Worm (Caenorhabditis elegans) whole organism, young adult: ENCODE results near the gene str-28.

Source experiments
- C06A6.2 ChIP-seq: fragments of 200-800 bp; sonication (Bioruptor generic); conservative IDR thresholded peaks from 2 replicates; pipeline ENCODE4 v1.3.6; 2022; ENCODE audit warnings: missing genetic modification characterization, missing compliant biosample characterization
- C17E4.6 ChIP-seq: fragments of 200-800 bp; sonication (Bioruptor generic); IDR thresholded peaks from 2 replicates; pipeline ENCODE4 v1.3.6; 2022; ENCODE audit warnings: missing genetic modification reagents, missing genetic modification characterization, missing compliant biosample characterization
- D2030.7 ChIP-seq: fragments of 200-800 bp; sonication (Bioruptor generic); IDR thresholded peaks from 2 replicates; pipeline ENCODE4 v1.3.6; 2022; ENCODE audit warnings: missing genetic modification reagents, missing genetic modification characterization, missing compliant biosample characterization
- F10E7.11 ChIP-seq: sonication (generic microtip); optimal IDR thresholded peaks from 2 replicates; lab custom pipeline; 2017; ENCODE audit warnings: mild to moderate bottlenecking, missing genetic modification characterization, moderate library complexity, missing compliant biosample characterization
- F22D6.2 ChIP-seq: sonication (generic microtip); optimal IDR thresholded peaks from 2 replicates; lab custom pipeline; 2016; ENCODE audit warnings: mild to moderate bottlenecking, missing genetic modification characterization, missing compliant biosample characterization
- F23B12.7 ChIP-seq: sonication (generic microtip); optimal IDR thresholded peaks from 2 replicates; lab custom pipeline; 2017; ENCODE audit warnings: missing genetic modification characterization, mild to moderate bottlenecking, missing compliant biosample characterization, antibody characterized with exemption, moderate library complexity; ENCODE audit not compliant: insufficient read depth
- F37B4.10 ChIP-seq: fragments of 200-800 bp; sonication (Bioruptor generic); IDR thresholded peaks from 2 replicates; pipeline ENCODE4 v1.3.6; 2022; ENCODE audit warnings: missing genetic modification characterization, missing compliant biosample characterization
- F39B2.1 ChIP-seq: fragments of 200-800 bp; sonication (Bioruptor generic); IDR thresholded peaks from 2 replicates; pipeline ENCODE4 v1.3.6; 2022; ENCODE audit warnings: missing genetic modification reagents, missing genetic modification characterization, missing compliant biosample characterization
- F55B11.4 ChIP-seq: sonication (generic microtip); optimal IDR thresholded peaks from 2 replicates; lab custom pipeline; 2016; ENCODE audit warnings: missing compliant biosample characterization, missing genetic modification characterization, borderline replicate concordance; ENCODE audit not compliant: insufficient read depth
- K11D2.4 ChIP-seq: fragments of 200-800 bp; sonication (Bioruptor generic); IDR thresholded peaks from 2 replicates; pipeline ENCODE4 v1.3.6; 2022; ENCODE audit warnings: missing genetic modification reagents, missing genetic modification characterization, missing compliant biosample characterization
- Y53G8AR.9 ChIP-seq: fragments of 200-800 bp; sonication (Bioruptor generic); conservative IDR thresholded peaks from 2 replicates; pipeline ENCODE4 v1.3.6; 2022; ENCODE audit warnings: missing genetic modification reagents, missing genetic modification characterization, missing compliant biosample characterization
- Y56A3A.18 ChIP-seq: fragments of 200-800 bp; sonication (Bioruptor generic); IDR thresholded peaks from 2 replicates; pipeline ENCODE4 v1.3.6; 2022; ENCODE audit warnings: missing genetic modification reagents, missing genetic modification characterization, missing compliant biosample characterization
- Y67H2A.10 ChIP-seq: fragments of 200-800 bp; sonication (Bioruptor generic); conservative IDR thresholded peaks from 2 replicates; pipeline ENCODE4 v1.3.6; 2022; ENCODE audit warnings: missing genetic modification reagents, missing genetic modification characterization, missing compliant biosample characterization
- aptf-3 ChIP-seq: fragments of 200-800 bp; sonication (Bioruptor generic); IDR thresholded peaks from 2 replicates; pipeline ENCODE4 v1.3.6; 2022; ENCODE audit warnings: missing genetic modification characterization, missing compliant biosample characterization
- atf-7 ChIP-seq: sonication (generic microtip); optimal IDR thresholded peaks from 2 replicates; lab custom pipeline; 2017; ENCODE audit warnings: mild to moderate bottlenecking, missing genetic modification characterization, missing compliant biosample characterization
- athp-1 ChIP-seq: sonication (generic microtip); optimal IDR thresholded peaks from 2 replicates; lab custom pipeline; 2017; ENCODE audit warnings: mild to moderate bottlenecking, missing genetic modification characterization, missing compliant biosample characterization
- bed-1 ChIP-seq: fragments of 200-800 bp; sonication (Bioruptor generic); IDR thresholded peaks from 2 replicates; pipeline ENCODE4 v1.3.6; 2022; ENCODE audit warnings: missing genetic modification reagents, missing genetic modification characterization, missing compliant biosample characterization
- ccch-3 ChIP-seq: fragments of 200-800 bp; sonication (Bioruptor generic); optimal IDR thresholded peaks from 2 replicates; lab custom pipeline; 2018; ENCODE audit warnings: mild to moderate bottlenecking, missing genetic modification characterization, missing compliant biosample characterization
- ceh-40 ChIP-seq: fragments of 200-800 bp; sonication (Bioruptor generic); IDR thresholded peaks from 2 replicates; pipeline ENCODE4 v1.3.6; 2022; ENCODE audit warnings: missing genetic modification characterization, missing compliant biosample characterization
- ceh-58 ChIP-seq: fragments of 200-800 bp; sonication (Bioruptor generic); IDR thresholded peaks from 2 replicates; pipeline ENCODE4 v1.3.6; 2022; ENCODE audit warnings: missing genetic modification characterization, missing compliant biosample characterization
- chd-7 ChIP-seq: sonication (generic microtip); optimal IDR thresholded peaks from 2 replicates; lab custom pipeline; 2016; ENCODE audit warnings: mild to moderate bottlenecking, missing genetic modification characterization, moderate library complexity, missing compliant biosample characterization
- dox-1 ChIP-seq: fragments of 200-800 bp; sonication (Bioruptor generic); IDR thresholded peaks from 2 replicates; pipeline ENCODE4 v1.3.6; 2022; ENCODE audit warnings: missing genetic modification reagents, missing genetic modification characterization, missing compliant biosample characterization
- egl-18 ChIP-seq: fragments of 200-800 bp; sonication (Bioruptor generic); IDR thresholded peaks from 2 replicates; pipeline ENCODE4 v1.3.6; 2022; ENCODE audit warnings: missing genetic modification reagents, missing genetic modification characterization, missing compliant biosample characterization
- egrh-3 ChIP-seq: fragments of 200-800 bp; sonication (Bioruptor generic); IDR thresholded peaks from 2 replicates; pipeline ENCODE4 v1.3.6; 2022; ENCODE audit warnings: missing genetic modification reagents, missing genetic modification characterization, missing compliant biosample characterization
- ekl-4 ChIP-seq: fragments of 200-800 bp; sonication (Bioruptor generic); IDR thresholded peaks from 2 replicates; pipeline ENCODE4 v1.3.6; 2022; ENCODE audit warnings: missing genetic modification reagents, missing genetic modification characterization, missing compliant biosample characterization
- ets-4 ChIP-seq: fragments of 200-800 bp; sonication (Bioruptor generic); optimal IDR thresholded peaks from 2 replicates; lab custom pipeline; 2018; ENCODE audit warnings: mild to moderate bottlenecking, missing genetic modification characterization, missing compliant biosample characterization
- hsf-1 ChIP-seq: fragments of 200-800 bp; sonication (Bioruptor generic); IDR thresholded peaks from 2 replicates; pipeline ENCODE4 v1.3.6; 2022; ENCODE audit warnings: missing genetic modification reagents, missing genetic modification characterization, missing compliant biosample characterization
- lin-26 ChIP-seq: fragments of 200-800 bp; sonication (Bioruptor generic); IDR thresholded peaks from 2 replicates; pipeline ENCODE4 v1.3.6; 2022; ENCODE audit warnings: missing genetic modification reagents, missing genetic modification characterization, missing compliant biosample characterization
- lin-40 ChIP-seq: sonication (generic microtip); optimal IDR thresholded peaks from 2 replicates; lab custom pipeline; 2016; ENCODE audit warnings: missing genetic modification characterization, mild to moderate bottlenecking, missing compliant biosample characterization, missing genotype, missing genetic modification reagents
- lsl-1 ChIP-seq: fragments of 200-800 bp; sonication (Bioruptor generic); optimal IDR thresholded peaks from 2 replicates; lab custom pipeline; 2018; ENCODE audit warnings: mild to moderate bottlenecking, missing genetic modification characterization, moderate library complexity, missing compliant biosample characterization
- madf-10 ChIP-seq: sonication (generic microtip); optimal IDR thresholded peaks from 2 replicates; lab custom pipeline; 2016; ENCODE audit warnings: mild to moderate bottlenecking, missing genetic modification characterization, missing compliant biosample characterization
- madf-3 ChIP-seq: fragments of 200-800 bp; sonication (Bioruptor generic); IDR thresholded peaks from 2 replicates; pipeline ENCODE4 v1.3.6; 2022; ENCODE audit warnings: missing genetic modification reagents, missing genetic modification characterization, missing compliant biosample characterization
- madf-6 ChIP-seq: fragments of 200-800 bp; sonication (Bioruptor generic); IDR thresholded peaks from 2 replicates; pipeline ENCODE4 v1.3.6; 2022; ENCODE audit warnings: missing genetic modification reagents, missing genetic modification characterization, missing compliant biosample characterization
- mcd-1 ChIP-seq: fragments of 200-800 bp; sonication (Bioruptor generic); IDR thresholded peaks from 2 replicates; pipeline ENCODE4 v1.3.6; 2022; ENCODE audit warnings: missing genetic modification reagents, missing genetic modification characterization, missing compliant biosample characterization
- nhr-179 ChIP-seq: sonication (generic microtip); optimal IDR thresholded peaks from 2 replicates; lab custom pipeline; 2016; ENCODE audit warnings: mild to moderate bottlenecking, missing genetic modification characterization, missing compliant biosample characterization
- pbrm-1 ChIP-seq: fragments of 200-800 bp; sonication (Bioruptor generic); IDR thresholded peaks from 2 replicates; pipeline ENCODE4 v1.3.6; 2022; ENCODE audit warnings: missing genetic modification reagents, missing genetic modification characterization, missing compliant biosample characterization
- rpc-1 ChIP-seq, 2 experiments: fragments of 150-350 bp in 1 of 2; sonication (generic microtip) in 1 of 2; optimal IDR thresholded peaks; 2 replicates each; lab custom pipeline; 2014 to 2018; ENCODE audit warnings: missing biosample characterization in 1 of 2, missing genetic modification characterization in 1 of 2, missing genetic modification reagents in 1 of 2, missing genotype in 1 of 2
- sdz-38 ChIP-seq: sonication (generic microtip); optimal IDR thresholded peaks from 2 replicates; lab custom pipeline; 2016; ENCODE audit warnings: missing genotype, missing genetic modification characterization, missing compliant biosample characterization
- sptf-2 ChIP-seq: fragments of 200-800 bp; sonication (Bioruptor generic); optimal IDR thresholded peaks from 2 replicates; lab custom pipeline; 2018; ENCODE audit warnings: mild to moderate bottlenecking, missing genetic modification characterization, missing compliant biosample characterization
- zim-3 ChIP-seq: sonication (generic microtip); optimal IDR thresholded peaks from 2 replicates; lab custom pipeline; 2017; ENCODE audit warnings: mild to moderate bottlenecking, missing genetic modification characterization, moderate library complexity, missing compliant biosample characterization
- ztf-18 ChIP-seq: sonication (generic microtip); optimal IDR thresholded peaks from 2 replicates; lab custom pipeline; 2016; ENCODE audit warnings: missing genotype, mild to moderate bottlenecking, missing genetic modification characterization, missing compliant biosample characterization
- ztf-25 ChIP-seq: fragments of 200-800 bp; sonication (Bioruptor generic); IDR thresholded peaks from 2 replicates; pipeline ENCODE4 v1.3.6; 2022; ENCODE audit warnings: missing genetic modification reagents, missing genetic modification characterization, missing compliant biosample characterization
- ztf-28 ChIP-seq: fragments of 200-800 bp; sonication (Bioruptor generic); IDR thresholded peaks from 2 replicates; pipeline ENCODE4 v1.3.6; 2022; ENCODE audit warnings: missing genetic modification reagents, missing genetic modification characterization, missing compliant biosample characterization
- ztf-3 ChIP-seq: fragments of 200-800 bp; sonication (Bioruptor generic); optimal IDR thresholded peaks from 2 replicates; lab custom pipeline; 2018; ENCODE audit warnings: mild to moderate bottlenecking, missing genetic modification characterization, missing compliant biosample characterization

str-28 gene

DNA sequence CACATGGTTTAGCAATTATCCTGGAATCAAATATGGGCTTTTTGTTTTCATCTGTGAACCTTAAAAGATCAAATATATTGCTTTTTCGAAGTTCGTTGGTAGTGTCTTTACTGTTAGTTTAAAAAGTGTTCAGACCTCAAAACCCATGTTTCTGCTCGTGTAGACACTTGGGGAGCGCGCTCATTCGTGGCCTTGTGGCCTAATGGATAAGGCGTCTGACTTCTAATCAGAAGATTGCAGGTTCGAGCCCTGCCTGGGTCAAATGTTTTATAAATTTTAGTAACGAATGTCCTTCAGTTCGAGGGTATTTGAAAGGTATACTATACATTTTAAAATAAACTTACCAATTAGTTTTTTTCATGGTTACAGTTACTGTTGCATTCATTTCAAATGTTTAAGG lies 33.5 kb upstream of the str-28 start (continued):
- TF ChIP-seq F23B12.7 (tag; lab: Kevin White, UChicago): peak; percentile 60
- TF ChIP-seq Y56A3A.18 (GFP tag; lab: Robert Waterston, UW): 0 out of 2 replicates have a peak, but pooled peaks have one; percentile 30
- no peak for TF ChIP-seq ztf-25
- TF ChIP-seq F22D6.2 (tag; lab: Kevin White, UChicago): no peak
- no peak for TF ChIP-seq mcd-1 (GFP tag; lab: Robert Waterston, UW)
- TF ChIP-seq ztf-3: no peak
- TF ChIP-seq ets-4 (GFP tag; lab: Kevin White, UChicago): no peak
- TF ChIP-seq F37B4.10 (GFP tag; lab: Robert Waterston, UW): no peak
- TF ChIP-seq lin-26 (GFP tag; lab: Robert Waterston, UW): peak; percentile 55; the same call in 1 of the 2 replicates
- no peak for TF ChIP-seq chd-7 (tag; lab: Kevin White, UChicago)
- TF ChIP-seq K11D2.4: no peak
- TF ChIP-seq dox-1 (GFP tag; lab: Robert Waterston, UW): no peak
- TF ChIP-seq sptf-2 (GFP tag; lab: Kevin White, UChicago): no peak
- no peak for TF ChIP-seq Y53G8AR.9 (GFP tag; lab: Robert Waterston, UW)
- no peak for TF ChIP-seq lsl-1
- TF ChIP-seq athp-1 (tag; lab: Kevin White, UChicago): no peak
- TF ChIP-seq C06A6.2 (GFP tag; lab: Robert Waterston, UW): no peak
- no peak for TF ChIP-seq Y67H2A.10 (GFP tag; lab: Robert Waterston, UW)
- no peak for TF ChIP-seq lin-40 (tag; lab: Kevin White, UChicago)
- no peak for TF ChIP-seq F10E7.11 (tag; lab: Kevin White, UChicago)
- TF ChIP-seq ceh-40 (GFP tag; lab: Robert Waterston, UW): no peak
- TF ChIP-seq egl-18 (GFP tag; lab: Robert Waterston, UW): no peak
- no peak for TF ChIP-seq atf-7 (tag; lab: Kevin White, UChicago)
- TF ChIP-seq egrh-3 (GFP tag; lab: Robert Waterston, UW): no peak
- TF ChIP-seq sdz-38 (tag; lab: Kevin White, UChicago): no peak

DNA sequence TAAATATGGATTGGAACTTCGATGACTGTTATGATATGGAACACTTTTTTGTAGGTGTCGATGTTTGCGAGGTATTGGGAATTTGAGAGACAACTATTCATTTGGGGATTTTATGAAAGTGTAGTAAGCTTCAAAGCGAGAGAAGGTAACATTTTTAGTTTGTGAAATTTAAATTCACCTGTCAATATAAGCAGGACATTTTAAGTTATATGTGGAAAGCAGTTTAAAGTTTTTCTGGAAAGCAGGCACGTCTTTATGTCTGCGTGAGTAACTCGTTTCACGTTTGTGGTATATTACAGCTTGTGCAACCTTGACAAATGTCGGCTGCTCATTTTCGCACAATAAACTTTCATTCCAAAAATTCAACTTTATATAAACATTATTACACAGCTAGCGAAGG lies 31.6 kb upstream of the str-28 start, which contains the start of gene srh-229:
Gene srh-229 (minus strand): TSS at position 101 of the 400 bp plus-strand sequence.
- TF ChIP-seq madf-3 (no peak), aptf-3 (GFP tag; lab: Robert Waterston, UW) (no peak), ets-4 (GFP tag; lab: Kevin White, UChicago) (no peak), athp-1 (tag; lab: Kevin White, UChicago) (no peak), madf-6 (no peak), ceh-58 (GFP tag; lab: Robert Waterston, UW) (no peak), madf-10 (no peak), egl-18 (GFP tag; lab: Robert Waterston, UW) (no peak)

DNA sequence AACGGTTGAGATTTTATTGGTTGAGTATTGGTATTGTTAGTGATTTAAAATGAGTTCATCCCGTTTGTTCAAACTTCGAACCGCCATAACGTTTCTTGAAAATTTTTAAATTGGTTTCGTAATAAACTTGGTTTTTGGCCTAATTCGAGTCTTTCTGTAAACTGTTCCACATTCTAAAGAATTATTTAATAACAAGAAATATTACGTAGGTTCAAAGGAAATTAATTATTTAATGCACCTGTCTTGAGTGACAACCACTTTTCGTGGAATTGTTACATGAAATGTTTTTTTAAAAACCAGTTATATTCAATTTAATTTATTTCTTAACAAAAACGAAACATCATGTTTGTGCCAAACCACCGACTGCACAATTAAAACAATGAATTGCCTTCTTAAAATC lies 28.5 kb upstream of the str-28 start:
- TF ChIP-seq lsl-1 (no peak), F39B2.1 (no peak), rpc-1 (optimal IDR thresholded peaks at IDR 0.05; lab: Kevin White, UChicago) (no peak), rpc-1 (tag; optimal IDR thresholded peaks at IDR 0.05; lab: Kevin White, UChicago) (no peak), ztf-18 (no peak), F55B11.4 (no peak)

DNA sequence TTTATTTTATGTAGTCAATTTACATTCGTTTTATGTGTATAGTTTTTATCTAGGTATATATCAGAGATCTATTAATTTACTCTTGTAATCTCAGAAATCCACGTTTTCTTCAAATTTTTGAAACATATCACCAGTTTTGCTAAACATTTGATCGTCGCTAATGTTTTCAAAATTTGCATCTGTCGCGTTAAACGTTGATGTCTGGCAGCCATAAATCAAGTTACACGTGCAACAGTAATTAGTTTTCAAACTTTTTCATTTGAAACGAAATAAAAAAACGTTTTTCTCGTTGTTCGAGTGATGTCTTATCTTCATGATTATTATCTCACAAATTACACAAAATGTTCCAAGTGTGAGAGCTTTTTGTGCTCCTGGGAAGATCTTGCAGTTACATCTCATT lies 24.7 kb upstream of the str-28 start, which contains the start of gene srh-79:
Gene srh-79 (plus strand): TSS at position 301 of the 400 bp plus-strand sequence.
- TF ChIP-seq pbrm-1 (no peak), D2030.7 (no peak), ztf-28 (no peak), F10E7.11 (tag; lab: Kevin White, UChicago) (no peak), F22D6.2 (tag; lab: Kevin White, UChicago) (no peak), C17E4.6 (GFP tag; lab: Robert Waterston, UW) (no peak), chd-7 (tag; lab: Kevin White, UChicago) (no peak), nhr-179 (tag; lab: Kevin White, UChicago) (no peak), hsf-1 (no peak), F23B12.7 (tag; lab: Kevin White, UChicago) (no peak), zim-3 (tag; lab: Kevin White, UChicago) (no peak), ekl-4 (GFP tag; lab: Robert Waterston, UW) (no peak), bed-1 (GFP tag; lab: Robert Waterston, UW) (no peak), ccch-3 (GFP tag; lab: Kevin White, UChicago) (no peak), lin-40 (tag; lab: Kevin White, UChicago) (no peak), Y56A3A.18 (GFP tag; lab: Robert Waterston, UW) (no peak)
